Worm (Caenorhabditis elegans) whole organism, L1 larva: ENCODE data around the gene plg-1.

Source experiments
- C04F5.9 ChIP-seq: sonication (generic microtip); optimal IDR thresholded peaks from 2 replicates; lab custom pipeline; 2016; ENCODE audit warnings: missing genetic modification characterization, missing compliant biosample characterization
- C34B4.2 ChIP-seq: sonication (generic microtip); optimal IDR thresholded peaks from 2 replicates; lab custom pipeline; 2017; ENCODE audit warnings: mild to moderate bottlenecking, missing genetic modification characterization, missing compliant biosample characterization
- aha-1 ChIP-seq: fragments of 150-350 bp; optimal IDR thresholded peaks from 2 replicates; lab custom pipeline; 2014; ENCODE audit warnings: missing biosample characterization, missing genetic modification characterization
- blmp-1 ChIP-seq: fragments of 150-350 bp; optimal IDR thresholded peaks from 2 replicates; lab custom pipeline; 2014; ENCODE audit warnings: missing biosample characterization, missing genetic modification characterization
- ceh-63 ChIP-seq: fragments of 200-800 bp; sonication (Bioruptor generic); optimal IDR thresholded peaks from 2 replicates; lab custom pipeline; 2018; ENCODE audit warnings: mild to moderate bottlenecking, missing genetic modification characterization, missing compliant biosample characterization
- ceh-88 ChIP-seq: fragments of 200-800 bp; sonication (Bioruptor generic); IDR thresholded peaks from 2 replicates; pipeline ENCODE4 v1.3.6; 2022; ENCODE audit warnings: missing genetic modification characterization, missing compliant biosample characterization
- dsc-1 ChIP-seq: sonication (generic microtip); optimal IDR thresholded peaks from 2 replicates; lab custom pipeline; 2016; ENCODE audit warnings: mild to moderate bottlenecking, missing genetic modification characterization, missing compliant biosample characterization
- efl-3 ChIP-seq: fragments of 200-800 bp; sonication (Bioruptor generic); optimal IDR thresholded peaks from 2 replicates; lab custom pipeline; 2018; ENCODE audit warnings: mild to moderate bottlenecking, missing genetic modification characterization, missing compliant biosample characterization
- egl-13 ChIP-seq: sonication (generic microtip); optimal IDR thresholded peaks from 2 replicates; lab custom pipeline; 2016; ENCODE audit warnings: missing genotype, missing genetic modification reagents, missing genetic modification characterization, missing compliant biosample characterization
- elt-2 ChIP-seq: sonication (generic microtip); optimal IDR thresholded peaks from 2 replicates; lab custom pipeline; 2016; ENCODE audit warnings: missing genetic modification characterization, mild to moderate bottlenecking, inconsistent platforms, missing compliant biosample characterization, missing genetic modification reagents
- ets-5 ChIP-seq: fragments of 200-800 bp; sonication (Bioruptor generic); IDR thresholded peaks from 2 replicates; pipeline ENCODE4 v1.3.6; 2022; ENCODE audit warnings: missing genetic modification characterization, missing compliant biosample characterization
- fkh-4 ChIP-seq: sonication (generic microtip); optimal IDR thresholded peaks from 2 replicates; lab custom pipeline; 2016; ENCODE audit warnings: missing compliant biosample characterization, missing genetic modification characterization, borderline replicate concordance
- fkh-8 ChIP-seq: sonication (generic microtip); optimal IDR thresholded peaks from 2 replicates; lab custom pipeline; 2016; ENCODE audit warnings: mild to moderate bottlenecking, missing genetic modification characterization, missing compliant biosample characterization
- fos-1 ChIP-seq: fragments of 150-350 bp; optimal IDR thresholded peaks from 2 replicates; lab custom pipeline; 2014; ENCODE audit warnings: missing biosample characterization, missing genetic modification characterization
- grh-1 ChIP-seq: fragments of 200-800 bp; sonication (Bioruptor generic); IDR thresholded peaks from 2 replicates; pipeline ENCODE4 v1.3.6; 2022; ENCODE audit warnings: missing genetic modification reagents, missing genetic modification characterization, missing compliant biosample characterization
- hpl-2 ChIP-seq: fragments of 150-350 bp; optimal IDR thresholded peaks from 2 replicates; lab custom pipeline; 2014; ENCODE audit warnings: missing biosample characterization, missing genetic modification reagents, missing genetic modification characterization
- irx-1 ChIP-seq: sonication (generic microtip); optimal IDR thresholded peaks from 2 replicates; lab custom pipeline; 2016; ENCODE audit warnings: missing genetic modification characterization, missing compliant biosample characterization
- isw-1 ChIP-seq: fragments of 200-800 bp; sonication (Bioruptor generic); IDR thresholded peaks from 2 replicates; pipeline ENCODE4 v1.3.6; 2022; ENCODE audit warnings: missing genetic modification characterization, missing compliant biosample characterization
- lin-13 ChIP-seq: fragments of 150-350 bp; optimal IDR thresholded peaks from 2 replicates; lab custom pipeline; 2014; ENCODE audit warnings: missing biosample characterization, missing genetic modification reagents, missing genetic modification characterization
- lin-15B ChIP-seq: fragments of 150-350 bp; sonication (generic microtip); optimal IDR thresholded peaks from 3 replicates; lab custom pipeline; 2014; ENCODE audit warnings: missing biosample characterization, missing genetic modification characterization
- lin-35 ChIP-seq, 2 experiments: fragments of 150-350 bp; optimal IDR thresholded peaks; 2 replicates each; lab custom pipeline; 2014; ENCODE audit warnings: missing biosample characterization in 2 of 2, missing genetic modification characterization in 2 of 2, missing genetic modification reagents in 2 of 2
- lin-39 ChIP-seq: fragments of 150-350 bp; optimal IDR thresholded peaks from 2 replicates; lab custom pipeline; 2014; ENCODE audit warnings: missing biosample characterization, missing genetic modification reagents, missing genetic modification characterization
- lsy-2 ChIP-seq, 2 experiments: fragments of 150-350 bp; optimal IDR thresholded peaks; 2 replicates each; lab custom pipeline; 2014; ENCODE audit warnings: missing biosample characterization in 2 of 2, missing genetic modification characterization in 2 of 2
- mab-9 ChIP-seq: fragments of 200-800 bp; sonication (Bioruptor generic); IDR thresholded peaks from 2 replicates; pipeline ENCODE4 v1.3.6; 2022; ENCODE audit warnings: missing genetic modification reagents, missing genetic modification characterization, missing compliant biosample characterization
- mdl-1 ChIP-seq, 2 experiments: fragments of 150-350 bp; optimal IDR thresholded peaks; 2 replicates each; lab custom pipeline; 2014 to 2017; ENCODE audit warnings: missing biosample characterization in 2 of 2, missing genetic modification characterization in 2 of 2, inconsistent platforms in 1 of 2
- mep-1 ChIP-seq: fragments of 150-350 bp; optimal IDR thresholded peaks from 2 replicates; lab custom pipeline; 2014; ENCODE audit warnings: missing biosample characterization, missing genetic modification characterization
- nhr-12 ChIP-seq: sonication (generic microtip); optimal IDR thresholded peaks from 2 replicates; lab custom pipeline; 2017; ENCODE audit warnings: missing biosample characterization, missing genetic modification characterization
- nhr-20 ChIP-seq: sonication (generic microtip); optimal IDR thresholded peaks from 2 replicates; lab custom pipeline; 2016; ENCODE audit warnings: mild to moderate bottlenecking, missing genetic modification characterization, missing compliant biosample characterization
- nhr-71 ChIP-seq: sonication (generic microtip); optimal IDR thresholded peaks from 2 replicates; lab custom pipeline; 2016; ENCODE audit warnings: mild to moderate bottlenecking, missing genetic modification characterization, moderate library complexity, missing compliant biosample characterization
- nhr-76 ChIP-seq: sonication (generic microtip); optimal IDR thresholded peaks from 2 replicates; lab custom pipeline; 2017; ENCODE audit warnings: missing biosample characterization, missing genetic modification characterization
- nhr-77 ChIP-seq: fragments of 150-350 bp; optimal IDR thresholded peaks from 2 replicates; lab custom pipeline; 2014; ENCODE audit warnings: missing biosample characterization, missing genetic modification characterization
- nhr-85 ChIP-seq: sonication (generic microtip); peaks from one replicate; lab custom pipeline; 2016; ENCODE audit warnings: missing genetic modification characterization, inconsistent platforms, missing compliant biosample characterization
- rnt-1 ChIP-seq: sonication (generic microtip); optimal IDR thresholded peaks from 2 replicates; lab custom pipeline; 2016; ENCODE audit warnings: mild to moderate bottlenecking, missing genetic modification characterization, moderate library complexity, missing compliant biosample characterization
- skn-1 ChIP-seq: fragments of 150-350 bp; optimal IDR thresholded peaks from 2 replicates; lab custom pipeline; 2014; ENCODE audit warnings: missing biosample characterization, missing genetic modification characterization
- snu-23 ChIP-seq: sonication (generic microtip); optimal IDR thresholded peaks from 2 replicates; lab custom pipeline; 2016; ENCODE audit warnings: missing genetic modification characterization, missing compliant biosample characterization
- swsn-7 ChIP-seq: sonication (generic microtip); optimal IDR thresholded peaks from 2 replicates; lab custom pipeline; 2016; ENCODE audit warnings: missing genetic modification characterization, missing compliant biosample characterization
- tbx-2 ChIP-seq: sonication (generic microtip); optimal IDR thresholded peaks from 2 replicates; lab custom pipeline; 2016; ENCODE audit warnings: missing genetic modification characterization, missing compliant biosample characterization
- unc-30 ChIP-seq: sonication (generic microtip); optimal IDR thresholded peaks from 2 replicates; lab custom pipeline; 2017; ENCODE audit warnings: missing biosample characterization, missing genetic modification characterization
- unc-62 ChIP-seq: fragments of 150-350 bp; optimal IDR thresholded peaks from 2 replicates; lab custom pipeline; 2014; ENCODE audit warnings: missing biosample characterization, missing genetic modification reagents, missing genetic modification characterization
- unc-98 ChIP-seq: fragments of 200-800 bp; sonication (Bioruptor generic); IDR thresholded peaks from 2 replicates; pipeline ENCODE4 v1.3.6; 2022; ENCODE audit warnings: missing genetic modification characterization, missing compliant biosample characterization
- xbp-1 ChIP-seq: sonication (generic microtip); optimal IDR thresholded peaks from 2 replicates; lab custom pipeline; 2016; ENCODE audit warnings: missing genetic modification characterization, missing compliant biosample characterization
- zag-1 ChIP-seq: fragments of 150-350 bp; optimal IDR thresholded peaks from 2 replicates; lab custom pipeline; 2014; ENCODE audit warnings: missing biosample characterization, missing genetic modification characterization
- zip-4 ChIP-seq: fragments of 200-800 bp; sonication (Bioruptor generic); optimal IDR thresholded peaks from 2 replicates; lab custom pipeline; 2018; ENCODE audit warnings: mild to moderate bottlenecking, missing genetic modification characterization, moderate library complexity, missing compliant biosample characterization
- ztf-11 ChIP-seq, 2 experiments: sonication (generic microtip); optimal IDR thresholded peaks; 2 replicates each; lab custom pipeline; 2016 to 2017; ENCODE audit warnings: missing genetic modification characterization in 2 of 2, missing biosample characterization in 1 of 2, missing compliant biosample characterization in 1 of 2

The plg-1 gene

ce11 chrIII:8888956-8889355 lies 36.9 kb downstream of the plg-1 start, which contains the start of gene ZK637.14 (continued):
- TF ChIP-seq fkh-8 (tag; lab: Kevin White, UChicago) = peak; percentile 60
- TF ChIP-seq unc-30 (tag; lab: Kevin White, UChicago) = no peak
- TF ChIP-seq unc-98 = no peak
- no peak for TF ChIP-seq C34B4.2 (tag; lab: Kevin White, UChicago)
- TF ChIP-seq, all 84 proteins: peak for 31

DNA sequence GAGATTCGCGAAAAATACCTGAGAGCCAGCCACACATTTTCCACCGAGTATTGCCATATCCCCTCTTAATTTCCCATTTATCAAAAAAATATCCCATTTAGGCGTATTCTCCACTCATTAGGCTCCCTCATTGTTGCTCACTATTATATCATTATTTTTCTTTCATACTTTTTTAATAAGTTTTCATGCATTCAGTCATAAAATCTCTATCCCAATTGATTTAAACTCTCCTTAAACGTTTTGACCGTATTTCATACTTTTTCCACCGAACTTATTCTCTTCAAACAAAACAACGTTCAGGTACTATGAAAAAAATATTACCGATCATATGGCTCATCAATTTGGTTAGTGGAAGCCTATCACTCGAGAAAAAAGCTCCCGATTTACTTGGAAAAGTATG lies 37.9 kb downstream of the plg-1 start, which contains the start of gene lnkn-1:
TSS of gene lnkn-1 (plus strand) at position 301 of the 400 bp plus-strand sequence.
- TF ChIP-seq nhr-85 = peak; percentile 18
- TF ChIP-seq mep-1 (tag; lab: Kevin White, UChicago) = no peak
- TF ChIP-seq nhr-77 = no peak
- no peak for TF ChIP-seq nhr-12 (tag; lab: Kevin White, UChicago)
- TF ChIP-seq, all 84 proteins: peak for 1

DNA sequence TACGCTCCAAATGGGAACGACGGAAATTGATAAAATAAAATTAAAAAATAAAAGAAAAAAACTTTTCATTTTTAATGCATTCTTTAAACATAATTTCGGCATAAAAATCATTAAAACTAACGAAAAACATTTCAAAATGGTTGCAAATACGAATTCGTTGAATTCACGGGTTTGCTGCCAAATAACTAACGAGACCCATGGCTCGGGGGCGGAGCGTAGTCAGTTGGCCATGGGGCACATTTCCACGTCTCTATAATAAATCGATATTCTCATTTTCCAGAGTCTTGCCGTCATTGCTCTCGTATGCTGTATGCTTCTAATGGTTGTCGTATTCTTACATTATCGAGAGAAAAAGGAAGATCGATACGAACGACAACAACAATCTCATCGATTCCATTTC lies 41.4 kb downstream of the plg-1 start, which contains the start of gene ZK637.4:
TSS of gene ZK637.4 (plus strand) at position 301 of the 400 bp plus-strand sequence.
- TF ChIP-seq snu-23 (no peak), mab-9 (GFP tag; lab: Robert Waterston, UW) (no peak), ceh-63 (GFP tag; lab: Kevin White, UChicago) (no peak), lin-39 (no peak), nhr-85 (no peak), nhr-71 (tag; lab: Kevin White, UChicago) (no peak), zip-4 (no peak), grh-1 (GFP tag; lab: Robert Waterston, UW) (no peak), irx-1 (no peak), mdl-1 (tag; optimal IDR thresholded peaks at IDR 0.05; lab: Kevin White, UChicago) (no peak), swsn-7 (tag; lab: Kevin White, UChicago) (no peak), ztf-11 (tag; optimal IDR thresholded peaks at IDR 0.05; lab: Kevin White, UChicago) (no peak), nhr-12 (tag; lab: Kevin White, UChicago) (no peak), lin-15B (tag; lab: Kevin White, UChicago) (no peak)
- TF ChIP-seq, all 84 proteins: peak for 0

DNA sequence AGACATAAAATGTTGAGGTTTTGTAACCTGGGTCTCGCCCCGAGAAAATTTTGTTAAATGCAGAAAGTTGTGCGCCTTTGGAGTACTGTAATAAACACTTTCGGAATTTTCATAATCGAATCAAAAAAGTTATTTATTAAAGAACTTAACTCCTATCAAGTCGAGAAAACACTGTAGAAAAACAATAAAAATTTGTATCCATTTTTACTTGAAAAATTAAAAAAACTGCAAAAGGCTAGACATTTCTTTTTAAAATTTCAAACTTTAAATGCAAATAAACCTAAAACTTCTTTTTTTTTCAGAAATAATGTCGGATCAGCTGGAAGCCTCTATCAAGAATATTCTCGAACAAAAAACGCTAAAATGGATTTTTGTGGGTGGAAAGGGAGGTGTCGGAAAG lies 42.7 kb downstream of the plg-1 start, which contains the start of gene asna-1:
TSS of gene asna-1 (plus strand) at position 301 of the 400 bp plus-strand sequence.
- TF ChIP-seq rnt-1 = no peak
- no peak for TF ChIP-seq unc-62
- no peak for TF ChIP-seq fkh-4

DNA sequence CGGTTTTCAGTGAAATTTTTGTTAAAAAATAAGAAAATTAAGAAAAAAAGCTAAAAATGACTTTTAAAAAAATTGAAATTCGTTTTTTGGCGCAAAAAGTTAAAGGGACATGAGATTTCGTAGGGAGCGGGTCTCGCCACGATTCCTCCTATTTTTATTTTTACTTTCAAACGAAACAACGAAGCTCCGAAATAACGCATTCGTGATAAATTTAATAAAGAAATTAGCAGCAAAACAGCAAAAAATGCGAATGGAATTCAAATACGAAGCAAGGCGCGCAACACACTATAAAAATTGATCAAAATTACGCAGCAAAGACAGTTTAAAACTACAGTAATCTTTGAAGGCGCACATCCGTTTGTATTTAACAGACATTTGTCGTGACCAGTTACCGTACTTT lies 47.7 kb downstream of the plg-1 start:
- TF ChIP-seq hpl-2 (no peak), zag-1 (tag; lab: Kevin White, UChicago) (no peak), mep-1 (tag; lab: Kevin White, UChicago) (peak; percentile 47), nhr-71 (tag; lab: Kevin White, UChicago) (peak; percentile 73), swsn-7 (tag; lab: Kevin White, UChicago) (peak; percentile 46), ceh-88 (no peak), nhr-85 (peak; percentile 33), lin-15B (tag; lab: Kevin White, UChicago) (peak; percentile 84), snu-23 (peak; percentile 58), lin-13 (GFP tag; lab: Kevin White, UChicago) (peak; percentile 18), xbp-1 (tag; lab: Kevin White, UChicago) (peak; percentile 38), fos-1 (no peak), ets-5 (GFP tag; lab: Robert Waterston, UW) (no peak), fkh-4 (no peak), aha-1 (no peak), fkh-8 (tag; lab: Kevin White, UChicago) (peak; percentile 26), skn-1 (tag; lab: Kevin White, UChicago) (peak; percentile 50), blmp-1 (tag; lab: Kevin White, UChicago) (peak; percentile 83), egl-13 (tag; lab: Kevin White, UChicago) (no peak), tbx-2 (tag; lab: Kevin White, UChicago) (peak; percentile 12), nhr-76 (no peak), efl-3 (no peak), isw-1 (GFP tag; lab: Robert Waterston, UW) (peak; percentile 51), unc-30 (tag; lab: Kevin White, UChicago) (no peak), C04F5.9 (tag; lab: Kevin White, UChicago) (peak; percentile 93), elt-2 (tag; lab: Kevin White, UChicago) (no peak), dsc-1 (tag; lab: Kevin White, UChicago) (peak; percentile 26), C34B4.2 (tag; lab: Kevin White, UChicago) (no peak), lin-35 (GFP tag; optimal IDR thresholded peaks at IDR 0.05; lab: Kevin White, UChicago) (peak; percentile 76 to 89), lsy-2 (tag; optimal IDR thresholded peaks at IDR 0.05; lab: Kevin White, UChicago) (peak; percentile 79 to 93), nhr-20 (tag; lab: Kevin White, UChicago) (peak; percentile 50)
